Worm (Caenorhabditis elegans) whole organism, late embryonic: ENCODE measurements around the gene tut-1.

ENCODE experiments used
- C08G9.2 ChIP-seq: sonication (generic microtip); optimal IDR thresholded peaks from 2 replicates; lab custom pipeline; 2016; ENCODE audit warnings: mild to moderate bottlenecking, missing genetic modification characterization, moderate library complexity, missing compliant biosample characterization
- C38D4.7 ChIP-seq: fragments of 200-800 bp; sonication (Bioruptor generic); optimal IDR thresholded peaks from 2 replicates; lab custom pipeline; 2018; ENCODE audit warnings: mild to moderate bottlenecking, missing genetic modification characterization, moderate library complexity, missing compliant biosample characterization
- K02D7.2 ChIP-seq: sonication (generic microtip); optimal IDR thresholded peaks from 2 replicates; lab custom pipeline; 2017; ENCODE audit warnings: mild to moderate bottlenecking, missing genetic modification characterization, missing compliant biosample characterization
- T23F11.4 ChIP-seq: fragments of 200-800 bp; sonication (Bioruptor generic); optimal IDR thresholded peaks from 2 replicates; lab custom pipeline; 2018; ENCODE audit warnings: mild to moderate bottlenecking, missing genetic modification characterization, missing compliant biosample characterization
- ahr-1 ChIP-seq: sonication (generic microtip); optimal IDR thresholded peaks from 2 replicates; lab custom pipeline; 2016; ENCODE audit warnings: missing genetic modification characterization, missing compliant biosample characterization
- ceh-2 ChIP-seq: sonication (generic microtip); optimal IDR thresholded peaks from 2 replicates; lab custom pipeline; 2016; ENCODE audit warnings: missing genotype, missing genetic modification characterization, missing compliant biosample characterization
- ceh-34 ChIP-seq: sonication (generic microtip); optimal IDR thresholded peaks from 2 replicates; lab custom pipeline; 2016; ENCODE audit warnings: mild to moderate bottlenecking, missing genetic modification characterization, missing compliant biosample characterization
- ceh-45 ChIP-seq: fragments of 200-800 bp; sonication (Bioruptor generic); IDR thresholded peaks from 2 replicates; pipeline ENCODE4 v1.3.6; 2022; ENCODE audit warnings: missing genetic modification reagents, missing genetic modification characterization, missing compliant biosample characterization
- che-1 ChIP-seq: sonication (generic microtip); optimal IDR thresholded peaks from 2 replicates; lab custom pipeline; 2016; ENCODE audit warnings: mild to moderate bottlenecking, missing genetic modification characterization, missing compliant biosample characterization
- dmd-4 ChIP-seq: sonication (generic microtip); optimal IDR thresholded peaks from 2 replicates; lab custom pipeline; 2016; ENCODE audit warnings: borderline replicate concordance, missing genetic modification characterization, missing compliant biosample characterization
- dve-1 ChIP-seq: sonication (generic microtip); optimal IDR thresholded peaks from 2 replicates; lab custom pipeline; 2017; ENCODE audit warnings: antibody characterized with exemption, mild to moderate bottlenecking, missing genetic modification characterization, missing compliant biosample characterization
- fkh-6 ChIP-seq: sonication (generic microtip); optimal IDR thresholded peaks from 2 replicates; lab custom pipeline; 2016; ENCODE audit warnings: missing genetic modification characterization, missing compliant biosample characterization
- gmeb-2 ChIP-seq: sonication (generic microtip); optimal IDR thresholded peaks from 2 replicates; lab custom pipeline; 2016; ENCODE audit warnings: missing genetic modification characterization, inconsistent platforms, missing compliant biosample characterization
- hlh-13 ChIP-seq: fragments of 200-800 bp; sonication (Bioruptor generic); optimal IDR thresholded peaks from 2 replicates; lab custom pipeline; 2018; ENCODE audit warnings: mild to moderate bottlenecking, missing genetic modification characterization, missing compliant biosample characterization
- hlh-15 ChIP-seq: sonication (generic microtip); optimal IDR thresholded peaks from 2 replicates; lab custom pipeline; 2016; ENCODE audit warnings: missing genetic modification characterization, missing compliant biosample characterization
- hlh-30 ChIP-seq: sonication (generic microtip); optimal IDR thresholded peaks from 2 replicates; lab custom pipeline; 2017; ENCODE audit warnings: antibody characterized with exemption, missing genetic modification characterization, missing compliant biosample characterization; ENCODE audit not compliant: insufficient read depth
- hlh-6 ChIP-seq: sonication (generic microtip); optimal IDR thresholded peaks from 2 replicates; lab custom pipeline; 2016; ENCODE audit warnings: missing genotype, missing genetic modification characterization, missing compliant biosample characterization
- hlh-8 ChIP-seq: sonication (generic microtip); optimal IDR thresholded peaks from 2 replicates; lab custom pipeline; 2016; ENCODE audit warnings: missing genotype, missing genetic modification characterization, missing compliant biosample characterization
- nhr-11 ChIP-seq: fragments of 150-350 bp; optimal IDR thresholded peaks from 2 replicates; lab custom pipeline; 2014; ENCODE audit warnings: missing biosample characterization, missing genetic modification characterization
- nhr-232 ChIP-seq: sonication (generic microtip); optimal IDR thresholded peaks from 2 replicates; lab custom pipeline; 2016; ENCODE audit warnings: missing genetic modification characterization, missing compliant biosample characterization
- pqm-1 ChIP-seq: sonication (generic microtip); optimal IDR thresholded peaks from 2 replicates; lab custom pipeline; 2016; ENCODE audit warnings: missing genetic modification characterization, missing compliant biosample characterization
- rnt-1 ChIP-seq: sonication (generic microtip); optimal IDR thresholded peaks from 2 replicates; lab custom pipeline; 2016; ENCODE audit warnings: missing genetic modification characterization, missing compliant biosample characterization
- sdc-2 ChIP-seq: sonication (generic microtip); optimal IDR thresholded peaks from 2 replicates; lab custom pipeline; 2016; ENCODE audit warnings: missing genotype, missing genetic modification characterization, missing compliant biosample characterization
- sox-4 ChIP-seq: sonication (generic microtip); optimal IDR thresholded peaks from 2 replicates; lab custom pipeline; 2017; ENCODE audit warnings: mild to moderate bottlenecking, missing genetic modification characterization, inconsistent platforms, missing compliant biosample characterization
- tbx-7 ChIP-seq: sonication (generic microtip); optimal IDR thresholded peaks from 2 replicates; lab custom pipeline; 2016; ENCODE audit warnings: missing genotype, missing genetic modification characterization, missing compliant biosample characterization
- unc-86 ChIP-seq: sonication (generic microtip); optimal IDR thresholded peaks from 2 replicates; lab custom pipeline; 2016; ENCODE audit warnings: missing genetic modification characterization, missing compliant biosample characterization
- ztf-16 ChIP-seq: sonication (generic microtip); optimal IDR thresholded peaks from 2 replicates; lab custom pipeline; 2017; ENCODE audit warnings: missing genetic modification characterization, missing compliant biosample characterization

The tut-1 gene

DNA sequence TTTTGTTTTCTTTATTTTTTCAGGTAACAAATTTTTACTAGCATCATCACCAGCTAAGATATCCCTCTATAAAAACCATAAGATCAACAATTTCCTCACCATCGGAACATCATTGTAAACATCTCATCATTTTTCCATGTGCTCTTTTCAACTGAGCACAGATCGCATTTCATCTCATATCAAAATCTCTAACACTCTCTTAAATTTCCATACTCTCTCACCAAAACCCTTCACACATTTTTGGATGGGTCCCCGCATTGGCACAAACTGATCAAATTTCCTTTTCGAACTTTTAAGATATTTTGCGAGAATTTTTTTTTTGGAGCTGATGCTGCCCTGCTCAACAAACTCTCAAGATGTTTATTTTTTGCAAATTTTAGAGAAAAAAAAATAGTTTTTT is 44.1 kb downstream of the tut-1 start:
- no peak for TF ChIP-seq hlh-8 (tag; lab: Kevin White, UChicago)
- TF ChIP-seq K02D7.2 (tag; lab: Kevin White, UChicago) = no peak
- no peak for TF ChIP-seq sox-4
- no peak for TF ChIP-seq ahr-1
- no peak for TF ChIP-seq ceh-2 (tag; lab: Kevin White, UChicago)
- no peak for TF ChIP-seq che-1 (tag; lab: Kevin White, UChicago)
- no peak for TF ChIP-seq hlh-15 (tag; lab: Kevin White, UChicago)
- TF ChIP-seq sdc-2 (tag; lab: Kevin White, UChicago) = no peak
- no peak for TF ChIP-seq C08G9.2 (tag; lab: Kevin White, UChicago)
- TF ChIP-seq C38D4.7 (GFP tag; lab: Kevin White, UChicago) = no peak
- TF ChIP-seq nhr-232 (tag; lab: Kevin White, UChicago) = no peak
- TF ChIP-seq unc-86 (tag; lab: Kevin White, UChicago) = no peak
- TF ChIP-seq hlh-6 = no peak
- no peak for TF ChIP-seq rnt-1 (tag; lab: Kevin White, UChicago)

DNA sequence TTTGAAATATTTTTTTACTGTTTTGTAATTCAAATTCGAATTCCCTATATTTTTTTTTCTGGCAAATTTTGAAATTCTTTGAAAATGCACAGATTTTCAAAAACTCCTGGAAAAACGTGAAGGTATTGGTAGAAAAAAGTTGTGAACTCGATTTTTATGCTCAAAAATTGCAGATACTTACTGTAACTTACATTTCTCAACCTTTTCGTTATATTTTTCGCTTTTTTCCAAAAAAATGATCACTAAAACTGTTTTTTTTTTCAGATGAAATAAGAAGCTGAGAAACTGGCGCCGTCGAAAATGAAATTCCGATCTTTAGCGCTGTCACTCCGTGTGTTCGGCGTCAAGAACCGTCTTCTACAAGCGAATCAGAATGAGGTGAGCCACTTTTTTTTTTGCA is 45.4 kb downstream of the tut-1 start, which contains the start of gene T05C7.8:
TSS of gene T05C7.8 (plus strand) at position 301 of the 400 bp plus-strand sequence.
- no peak for TF ChIP-seq hlh-13 (GFP tag; lab: Kevin White, UChicago)
- TF ChIP-seq dve-1 = no peak
- TF ChIP-seq ceh-45 = no peak
- TF ChIP-seq ceh-34 = no peak
- TF ChIP-seq gmeb-2 (tag; lab: Kevin White, UChicago) = no peak
- TF ChIP-seq, all 69 proteins: peak for 0

DNA sequence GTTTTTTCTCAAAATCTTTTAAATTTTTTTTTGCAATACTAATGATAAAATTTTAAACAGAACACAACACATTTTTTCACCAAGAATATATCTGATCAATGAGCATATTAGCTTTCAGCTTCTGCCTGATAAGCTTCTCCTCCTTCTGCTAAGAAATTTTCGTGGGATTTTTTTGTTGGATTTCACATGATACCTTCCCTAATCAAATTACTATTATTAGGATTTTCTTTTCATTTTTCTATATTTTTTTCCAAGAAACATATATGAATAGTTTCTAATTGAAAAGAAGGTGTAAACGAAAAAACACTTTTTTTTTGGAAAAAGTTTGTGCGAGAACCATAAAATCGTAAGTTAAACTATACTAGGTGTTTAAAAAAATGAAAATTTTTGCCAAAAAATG is 48.3 kb downstream of the tut-1 start:
- TF ChIP-seq nhr-232 (tag; lab: Kevin White, UChicago) (no peak), fkh-6 (tag; lab: Kevin White, UChicago) (no peak), pqm-1 (no peak), hlh-30 (tag; lab: Kevin White, UChicago) (no peak), ztf-16 (tag; lab: Kevin White, UChicago) (no peak), tbx-7 (tag; lab: Kevin White, UChicago) (no peak)

- no peak for TF ChIP-seq pqm-1
- no peak for TF ChIP-seq nhr-11
- no peak for TF ChIP-seq unc-86 (tag; lab: Kevin White, UChicago)
- TF ChIP-seq hlh-30 (tag; lab: Kevin White, UChicago) = no peak
- TF ChIP-seq dmd-4 (tag; lab: Kevin White, UChicago) = no peak
- TF ChIP-seq nhr-232 (tag; lab: Kevin White, UChicago) = no peak
- no peak for TF ChIP-seq T23F11.4 (GFP tag; lab: Kevin White, UChicago)
- TF ChIP-seq C38D4.7 (GFP tag; lab: Kevin White, UChicago) = no peak
These were observed 50.2 kb downstream of the tut-1 start for ce11 chrIV:71266-71665.
